Worm (Caenorhabditis elegans): ENCODE results near the gene gst-3.
A peak's percentile ranks its signal among the peaks of the same experiment; 100 is the strongest.

The gst-3 gene

ce11 chrIV:10161706-10162105 is 21.7 kb upstream of the gst-3 start, which contains the start of gene pps-1:
Gene pps-1, plus strand, starts transcription at chrIV:10162006.
- TF ChIP-seq nhr-12 (tag; optimal IDR thresholded peaks at IDR 0.05) = no peak
- TF ChIP-seq ztf-1 (GFP tag; conservative IDR thresholded peaks at IDR 0.05) = no peak
- TF ChIP-seq sem-4 (tag; optimal IDR thresholded peaks at IDR 0.05) = no peak

ce11 chrIV:10157489-10158088 is 17.5 kb upstream of the gst-3 start, which contains the start of gene ttr-53:
Gene ttr-53, plus strand, starts transcription at chrIV:10158038.
- no peak for TF ChIP-seq ZK546.5 (tag; optimal IDR thresholded peaks at IDR 0.05)
- no peak for TF ChIP-seq F13H6.1 (tag; optimal IDR thresholded peaks at IDR 0.05)
- TF ChIP-seq sem-4 (tag; optimal IDR thresholded peaks at IDR 0.05) = no peak
- TF ChIP-seq nhr-129 (tag; optimal IDR thresholded peaks at IDR 0.05) = no peak
- TF ChIP-seq gmeb-1 (tag; optimal IDR thresholded peaks at IDR 0.05) = no peak
- no peak for TF ChIP-seq nhr-10 (tag; optimal IDR thresholded peaks at IDR 0.05)
- no peak for TF ChIP-seq nhr-237 (tag; optimal IDR thresholded peaks at IDR 0.05)
- TF ChIP-seq mab-5 (tag; optimal IDR thresholded peaks at IDR 0.05) = no peak
- no peak for TF ChIP-seq ceh-16 (tag; optimal IDR thresholded peaks at IDR 0.05)
- no peak for TF ChIP-seq lin-39 (tag; optimal IDR thresholded peaks at IDR 0.05)

ce11 chrIV:10157034-10157433 is 17.0 kb upstream of the gst-3 start:
- no peak for TF ChIP-seq sem-4 (tag; optimal IDR thresholded peaks at IDR 0.05)
- no peak for TF ChIP-seq nhr-77 (tag; optimal IDR thresholded peaks at IDR 0.05)
- no peak for TF ChIP-seq ztf-1 (GFP tag; conservative IDR thresholded peaks at IDR 0.05)
- TF ChIP-seq nhr-237 (tag; optimal IDR thresholded peaks at IDR 0.05) = no peak
- no peak for TF ChIP-seq elt-1 (tag; optimal IDR thresholded peaks at IDR 0.05)
- TF ChIP-seq blmp-1 (tag; optimal IDR thresholded peaks at IDR 0.05; ENCODE audit: insufficient read depth) = no peak

ce11 chrIV:10155475-10155874 is 15.4 kb upstream of the gst-3 start, which contains the start of gene ttr-54:
Gene ttr-54, plus strand, starts transcription at chrIV:10155775.
- TF ChIP-seq fos-1 (tag; optimal IDR thresholded peaks at IDR 0.05) (no peak), ZK546.5 (tag; optimal IDR thresholded peaks at IDR 0.05) (no peak), mdl-1 (tag; optimal IDR thresholded peaks at IDR 0.05) (no peak), nhr-6 (tag; optimal IDR thresholded peaks at IDR 0.05) (no peak), mbf-1 (tag; optimal IDR thresholded peaks at IDR 0.05) (no peak), unc-62 (GFP tag; optimal IDR thresholded peaks at IDR 0.05) (no peak), skn-1 (tag; optimal IDR thresholded peaks at IDR 0.05) (no peak), unc-39 (tag; optimal IDR thresholded peaks at IDR 0.05) (no peak), elt-3 (tag; optimal IDR thresholded peaks at IDR 0.05) (no peak), C34F6.9 (tag; optimal IDR thresholded peaks at IDR 0.05) (no peak), dmd-4 (tag; optimal IDR thresholded peaks at IDR 0.05) (no peak)

DNA sequence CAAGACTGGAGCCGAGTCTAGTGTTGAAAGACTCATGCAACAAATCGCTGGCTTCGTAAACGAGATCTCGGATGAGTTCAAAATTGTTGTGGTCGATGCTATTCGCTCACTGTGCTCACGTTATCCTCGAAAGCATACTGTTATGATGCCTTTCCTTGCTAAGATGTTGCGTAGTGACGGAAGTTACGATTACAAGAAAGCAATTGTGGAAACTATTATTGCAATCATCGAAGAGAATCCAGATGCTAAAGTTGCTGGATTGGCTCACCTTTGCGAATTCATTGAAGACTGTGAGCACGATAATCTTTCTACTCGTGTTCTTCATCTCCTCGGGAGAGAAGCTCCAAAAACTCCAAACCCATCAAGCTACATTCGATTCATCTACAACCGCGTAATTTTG is 13.4 kb upstream of the gst-3 start:
- TF ChIP-seq elt-1 (tag; optimal IDR thresholded peaks at IDR 0.05) (no peak), ztf-11 (tag; optimal IDR thresholded peaks at IDR 0.05) (no peak), nhr-25 (tag; optimal IDR thresholded peaks at IDR 0.05) (no peak), egl-27 (tag; optimal IDR thresholded peaks at IDR 0.05) (no peak), nhr-12 (tag; optimal IDR thresholded peaks at IDR 0.05) (no peak), aly-2 (tag; optimal IDR thresholded peaks at IDR 0.05) (no peak), nhr-11 (tag; optimal IDR thresholded peaks at IDR 0.05) (no peak), lsy-2 (tag; optimal IDR thresholded peaks at IDR 0.05) (no peak), elt-3 (tag; optimal IDR thresholded peaks at IDR 0.05) (no peak), mdl-1 (tag; optimal IDR thresholded peaks at IDR 0.05) (no peak), R02D3.7 (tag; optimal IDR thresholded peaks at IDR 0.05) (no peak), lin-13 (GFP tag; optimal IDR thresholded peaks at IDR 0.05) (no peak), blmp-1 (tag; optimal IDR thresholded peaks at IDR 0.05; ENCODE audit: insufficient read depth) (no peak)

ce11 chrIV:10151439-10151997 is 11.5 kb upstream of the gst-3 start, which contains the start of gene copg-1:
Gene copg-1, plus strand, starts transcription at chrIV:10151947.
- no peak for TF ChIP-seq lin-11 (tag; optimal IDR thresholded peaks at IDR 0.05)
- TF ChIP-seq nhr-21 (tag; optimal IDR thresholded peaks at IDR 0.05) = no peak
- TF ChIP-seq skn-1 (tag; optimal IDR thresholded peaks at IDR 0.05) = no peak
- TF ChIP-seq mab-5 (tag; optimal IDR thresholded peaks at IDR 0.05) = no peak
- peak; percentile 25 for TF ChIP-seq F13H6.1 (tag; optimal IDR thresholded peaks at IDR 0.05)
- TF ChIP-seq mbf-1 (tag; optimal IDR thresholded peaks at IDR 0.05) = no peak
- TF ChIP-seq blmp-1 (tag; optimal IDR thresholded peaks at IDR 0.05; ENCODE audit: insufficient read depth) = no peak
- no peak for TF ChIP-seq nhr-12 (tag; optimal IDR thresholded peaks at IDR 0.05)
- TF ChIP-seq peb-1 (tag; optimal IDR thresholded peaks at IDR 0.05) = no peak
- TF ChIP-seq alr-1 (tag; optimal IDR thresholded peaks at IDR 0.05) = no peak
- no peak for TF ChIP-seq lin-39 (tag; optimal IDR thresholded peaks at IDR 0.05)
- TF ChIP-seq sma-3 (GFP tag; optimal IDR thresholded peaks at IDR 0.05) = peak; percentile 22
- no peak for TF ChIP-seq nhr-237 (tag; optimal IDR thresholded peaks at IDR 0.05)
- no peak for TF ChIP-seq ceh-82 (tag; optimal IDR thresholded peaks at IDR 0.05)
- TF ChIP-seq ztf-1 (GFP tag; conservative IDR thresholded peaks at IDR 0.05) = no peak
- peak; percentile 43 for TF ChIP-seq nhr-129 (tag; optimal IDR thresholded peaks at IDR 0.05)
- TF ChIP-seq mdl-1 (tag; optimal IDR thresholded peaks at IDR 0.05) = no peak
- TF ChIP-seq unc-39 (tag; optimal IDR thresholded peaks at IDR 0.05) = no peak
- TF ChIP-seq ztf-4 (tag; optimal IDR thresholded peaks at IDR 0.05) = no peak
- TF ChIP-seq C34F6.9 (tag; optimal IDR thresholded peaks at IDR 0.05) = peak; percentile 75
- no peak for TF ChIP-seq nhr-6 (tag; optimal IDR thresholded peaks at IDR 0.05)
- TF ChIP-seq nhr-77 (tag; optimal IDR thresholded peaks at IDR 0.05) = no peak
- TF ChIP-seq nhr-10 (tag; optimal IDR thresholded peaks at IDR 0.05) = no peak
- no peak for TF ChIP-seq egl-27 (tag; optimal IDR thresholded peaks at IDR 0.05)
- TF ChIP-seq gmeb-1 (tag; optimal IDR thresholded peaks at IDR 0.05) = peak; percentile 58
- no peak for TF ChIP-seq ceh-16 (tag; optimal IDR thresholded peaks at IDR 0.05)
- no peak for TF ChIP-seq ztf-11 (tag; optimal IDR thresholded peaks at IDR 0.05)
